Worm (Caenorhabditis elegans): Measurements from ENCODE around the gene Y71G10AR.4.

Y71G10AR.4 gene

DNA sequence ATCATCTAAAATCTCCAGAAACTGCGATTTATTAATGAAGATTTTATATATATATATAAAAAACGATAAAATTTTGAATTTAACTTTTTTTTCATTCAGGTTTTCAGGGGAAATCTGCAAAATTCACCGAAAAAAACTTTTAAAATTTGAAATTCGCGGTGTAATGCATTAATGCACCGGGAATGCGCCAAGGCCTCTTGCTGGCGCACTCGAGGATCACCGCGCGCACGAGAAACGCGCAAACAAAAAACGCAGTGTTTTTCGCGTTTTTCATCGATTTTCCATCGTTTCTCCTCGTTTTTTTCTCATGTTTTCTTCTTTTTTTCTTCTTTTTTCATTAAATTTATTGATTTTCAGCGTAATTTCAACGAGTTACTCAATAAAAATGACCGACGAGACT, 21.3 kb upstream of the Y71G10AR.4 start, which contains the start of gene hrpu-2:
TSS of gene hrpu-2 (plus strand) at position 352 of the 400 bp plus-strand sequence.
- TF ChIP-seq lin-14 (GFP tag; optimal IDR thresholded peaks at IDR 0.05) (peak; percentile 87), mdl-1 (tag; optimal IDR thresholded peaks at IDR 0.05) (peak in 1 of 2 experiments; percentile 80), ets-5 (GFP tag; IDR thresholded peaks at IDR 0.05) (no peak), nhr-19 (GFP tag; conservative IDR thresholded peaks at IDR 0.05) (peak; percentile 91), unc-62 (GFP tag; optimal IDR thresholded peaks at IDR 0.05) (no peak), ceh-82 (tag; optimal IDR thresholded peaks at IDR 0.05) (peak; percentile 86 to 94 (median 93)), dpl-1 (GFP tag; optimal IDR thresholded peaks at IDR 0.05) (peak; percentile 98), nhr-85 (tag) (peak; percentile 89), dsc-1 (tag; optimal IDR thresholded peaks at IDR 0.05) (peak; percentile 91), nhr-76 (tag; optimal IDR thresholded peaks at IDR 0.05) (no peak), nhr-12 (tag; optimal IDR thresholded peaks at IDR 0.05) (no peak), lin-15B (tag; optimal IDR thresholded peaks at IDR 0.05) (peak; percentile 75), tbx-2 (tag; optimal IDR thresholded peaks at IDR 0.05) (peak; percentile 93), nhr-71 (tag; optimal IDR thresholded peaks at IDR 0.05) (peak; percentile 94), nhr-47 (tag; optimal IDR thresholded peaks at IDR 0.05) (peak; percentile 95), mab-9 (GFP tag; IDR thresholded peaks at IDR 0.05) (peak; percentile 86), sox-4 (tag; optimal IDR thresholded peaks at IDR 0.05) (peak; percentile 80), efl-3 (GFP tag; optimal IDR thresholded peaks at IDR 0.05) (no peak), pqm-1 (tag; optimal IDR thresholded peaks at IDR 0.05) (no peak), efl-1 (optimal IDR thresholded peaks at IDR 0.05) (peak; percentile 98 to 99), efl-1 (GFP tag; optimal IDR thresholded peaks at IDR 0.05 in 1 of 2) (peak; percentile 98 to 100), lir-3 (tag; optimal IDR thresholded peaks at IDR 0.05; ENCODE audit: poor library complexity) (no peak), sptf-1 (tag; optimal IDR thresholded peaks at IDR 0.05) (no peak), swsn-7 (tag; optimal IDR thresholded peaks at IDR 0.05) (peak; percentile 93), xbp-1 (tag; optimal IDR thresholded peaks at IDR 0.05) (peak; percentile 86), snu-23 (GFP tag; optimal IDR thresholded peaks at IDR 0.05) (peak; percentile 92), pag-3 (tag; optimal IDR thresholded peaks at IDR 0.05; ENCODE audit: borderline replicate concordance, insufficient read depth) (no peak), fos-1 (tag; optimal IDR thresholded peaks at IDR 0.05) (peak; percentile 84), hpl-2 (GFP tag; optimal IDR thresholded peaks at IDR 0.05) (peak; percentile 64), nhr-84 (tag; optimal IDR thresholded peaks at IDR 0.05) (no peak), mef-2 (tag; optimal IDR thresholded peaks at IDR 0.05) (peak; percentile 42), irx-1 (tag; optimal IDR thresholded peaks at IDR 0.05) (peak; percentile 89), tlp-1 (tag; optimal IDR thresholded peaks at IDR 0.05) (no peak), unc-130 (tag; optimal IDR thresholded peaks at IDR 0.05) (peak; percentile 11), skn-1 (tag; optimal IDR thresholded peaks at IDR 0.05) (peak; percentile 80), zag-1 (tag; optimal IDR thresholded peaks at IDR 0.05) (no peak), ama-1 (optimal IDR thresholded peaks at IDR 0.05) (peak; percentile 50), unc-98 (GFP tag; IDR thresholded peaks at IDR 0.05) (peak; percentile 41; the same call in 1 of the 2 replicates), fkh-8 (tag; optimal IDR thresholded peaks at IDR 0.05) (peak; percentile 85), nhr-237 (tag; optimal IDR thresholded peaks at IDR 0.05) (peak; percentile 7), Y116A8C.19 (tag; optimal IDR thresholded peaks at IDR 0.05; ENCODE audit: borderline replicate concordance) (no peak), mep-1 (tag; optimal IDR thresholded peaks at IDR 0.05) (peak; percentile 94), nhr-20 (tag; optimal IDR thresholded peaks at IDR 0.05) (peak; percentile 83), fkh-4 (tag; optimal IDR thresholded peaks at IDR 0.05; ENCODE audit: borderline replicate concordance) (peak; percentile 24), lin-39 (tag; optimal IDR thresholded peaks at IDR 0.05) (peak; percentile 90), ceh-8 (GFP tag; optimal IDR thresholded peaks at IDR 0.05) (peak; percentile 91), alr-1 (tag; optimal IDR thresholded peaks at IDR 0.05; ENCODE audit: borderline replicate concordance) (no peak), lin-13 (GFP tag; optimal IDR thresholded peaks at IDR 0.05) (peak; percentile 90), ceh-63 (GFP tag; optimal IDR thresholded peaks at IDR 0.05) (no peak), C16A3.4 (tag; optimal IDR thresholded peaks at IDR 0.05) (peak; percentile 75), aly-2 (tag; optimal IDR thresholded peaks at IDR 0.05) (peak; percentile 85), sup-37 (GFP tag; optimal IDR thresholded peaks at IDR 0.05) (peak; percentile 84), unc-86 (tag; optimal IDR thresholded peaks at IDR 0.05) (peak; percentile 88), egl-27 (tag; optimal IDR thresholded peaks at IDR 0.05) (peak in 1 of 2 experiments; percentile 13)

Data from whole organism, L1 larva.